Worm (Caenorhabditis elegans) whole organism, L2 larva: ENCODE results near the gene ZK593.3.
A peak's percentile ranks its signal among the peaks of the same experiment; 100 is the strongest.

Source experiments
- C34F6.9 ChIP-seq: fragments of 150-350 bp; optimal IDR thresholded peaks from 2 replicates; lab custom pipeline; 2014; ENCODE audit warnings: missing biosample characterization, missing genetic modification characterization
- F13H6.1 ChIP-seq: sonication (generic microtip); optimal IDR thresholded peaks from 2 replicates; lab custom pipeline; 2016; ENCODE audit warnings: missing genetic modification characterization, missing compliant biosample characterization
- R02D3.7 ChIP-seq: fragments of 150-350 bp; optimal IDR thresholded peaks from 2 replicates; lab custom pipeline; 2014; ENCODE audit warnings: missing biosample characterization, missing genetic modification characterization
- Y55F3AM.14 ChIP-seq: fragments of 200-800 bp; sonication (Bioruptor generic); optimal IDR thresholded peaks from 2 replicates; lab custom pipeline; 2018; ENCODE audit warnings: mild to moderate bottlenecking, missing genetic modification characterization, missing compliant biosample characterization
- ZK546.5 ChIP-seq: sonication (generic microtip); optimal IDR thresholded peaks from 2 replicates; lab custom pipeline; 2017; ENCODE audit warnings: missing biosample characterization, missing genetic modification characterization
- alr-1 ChIP-seq: fragments of 150-350 bp; optimal IDR thresholded peaks from 2 replicates; lab custom pipeline; 2014; ENCODE audit warnings: missing biosample characterization, missing genetic modification characterization
- aly-2 ChIP-seq: fragments of 150-350 bp; optimal IDR thresholded peaks from 2 replicates; lab custom pipeline; 2014; ENCODE audit warnings: missing biosample characterization, missing genetic modification characterization
- ama-1 ChIP-seq: fragments of 150-350 bp; optimal IDR thresholded peaks from 2 replicates; lab custom pipeline; 2018; ENCODE audit warnings: inconsistent platforms
- blmp-1 ChIP-seq: sonication (generic microtip); optimal IDR thresholded peaks from 2 replicates; lab custom pipeline; 2017; ENCODE audit warnings: missing genetic modification characterization, mild to moderate bottlenecking, missing compliant biosample characterization, antibody characterized with exemption, moderate library complexity; ENCODE audit not compliant: insufficient read depth
- ceh-16 ChIP-seq: fragments of 150-350 bp; optimal IDR thresholded peaks from 2 replicates; lab custom pipeline; 2014; ENCODE audit warnings: missing biosample characterization, missing genetic modification characterization
- ceh-82 ChIP-seq: fragments of 150-350 bp; optimal IDR thresholded peaks from 2 replicates; lab custom pipeline; 2014; ENCODE audit warnings: missing biosample characterization, missing genetic modification characterization
- crh-2 ChIP-seq: sonication (generic microtip); optimal IDR thresholded peaks from 2 replicates; lab custom pipeline; 2017; ENCODE audit warnings: missing biosample characterization, missing genetic modification characterization
- dmd-4 ChIP-seq: sonication (generic microtip); optimal IDR thresholded peaks from 2 replicates; lab custom pipeline; 2017; ENCODE audit warnings: missing biosample characterization, missing genetic modification characterization
- egl-27 ChIP-seq: sonication (generic microtip); optimal IDR thresholded peaks from 3 replicates; lab custom pipeline; 2017; ENCODE audit warnings: missing biosample characterization, missing genetic modification reagents, missing genetic modification characterization
- elt-1 ChIP-seq: fragments of 150-350 bp; optimal IDR thresholded peaks from 2 replicates; lab custom pipeline; 2014; ENCODE audit warnings: missing biosample characterization, missing genetic modification characterization
- elt-3 ChIP-seq: sonication (generic microtip); optimal IDR thresholded peaks from 2 replicates; lab custom pipeline; 2017; ENCODE audit warnings: missing biosample characterization, missing genetic modification characterization
- fos-1 ChIP-seq: fragments of 150-350 bp; optimal IDR thresholded peaks from 2 replicates; lab custom pipeline; 2014; ENCODE audit warnings: missing biosample characterization, missing genetic modification characterization
- gmeb-1 ChIP-seq: fragments of 150-350 bp; optimal IDR thresholded peaks from 2 replicates; lab custom pipeline; 2014; ENCODE audit warnings: missing biosample characterization, missing genetic modification characterization
- lin-11 ChIP-seq: fragments of 150-350 bp; sonication (generic microtip); optimal IDR thresholded peaks from 2 replicates; lab custom pipeline; 2014; ENCODE audit warnings: missing biosample characterization, missing genetic modification characterization, inconsistent platforms, mixed read lengths
- lin-13 ChIP-seq: fragments of 150-350 bp; optimal IDR thresholded peaks from 2 replicates; lab custom pipeline; 2014; ENCODE audit warnings: missing biosample characterization, missing genetic modification reagents, missing genetic modification characterization
- lin-39 ChIP-seq: fragments of 150-350 bp; optimal IDR thresholded peaks from 2 replicates; lab custom pipeline; 2014; ENCODE audit warnings: missing biosample characterization, missing genetic modification reagents, missing genetic modification characterization
- lsy-2 ChIP-seq, 2 experiments: fragments of 150-350 bp in 1 of 2; sonication (generic microtip) in 1 of 2; optimal IDR thresholded peaks; 2 replicates each; lab custom pipeline; 2014 to 2017; ENCODE audit warnings: missing biosample characterization in 2 of 2, missing genetic modification characterization in 2 of 2
- mab-5 ChIP-seq: fragments of 150-350 bp; optimal IDR thresholded peaks from 2 replicates; lab custom pipeline; 2014; ENCODE audit warnings: missing biosample characterization, missing genetic modification characterization
- mbf-1 ChIP-seq: sonication (generic microtip); optimal IDR thresholded peaks from 2 replicates; lab custom pipeline; 2017; ENCODE audit warnings: missing biosample characterization, missing genetic modification characterization
- mdl-1 ChIP-seq, 2 experiments: fragments of 150-350 bp in 1 of 2; sonication (generic microtip) in 1 of 2; optimal IDR thresholded peaks; 2 replicates each; lab custom pipeline; 2017; ENCODE audit warnings: missing biosample characterization in 2 of 2, missing genetic modification characterization in 2 of 2
- nhr-10 ChIP-seq: sonication (generic microtip); optimal IDR thresholded peaks from 2 replicates; lab custom pipeline; 2017; ENCODE audit warnings: missing biosample characterization, missing genetic modification characterization
- nhr-11 ChIP-seq: fragments of 150-350 bp; optimal IDR thresholded peaks from 2 replicates; lab custom pipeline; 2014; ENCODE audit warnings: missing biosample characterization, missing genetic modification characterization
- nhr-12 ChIP-seq: fragments of 150-350 bp; optimal IDR thresholded peaks from 2 replicates; lab custom pipeline; 2014; ENCODE audit warnings: missing biosample characterization, missing genetic modification characterization
- nhr-129 ChIP-seq: fragments of 150-350 bp; optimal IDR thresholded peaks from 2 replicates; lab custom pipeline; 2014; ENCODE audit warnings: missing biosample characterization, missing genetic modification characterization
- nhr-21 ChIP-seq: fragments of 150-350 bp; optimal IDR thresholded peaks from 2 replicates; lab custom pipeline; 2014; ENCODE audit warnings: missing biosample characterization, missing genetic modification characterization
- nhr-23 ChIP-seq: fragments of 150-350 bp; optimal IDR thresholded peaks from 2 replicates; lab custom pipeline; 2014; ENCODE audit warnings: missing biosample characterization, missing genetic modification reagents, missing genetic modification characterization
- nhr-237 ChIP-seq: fragments of 150-350 bp; optimal IDR thresholded peaks from 2 replicates; lab custom pipeline; 2014; ENCODE audit warnings: missing biosample characterization, missing genetic modification characterization
- nhr-25 ChIP-seq: fragments of 150-350 bp; sonication (generic microtip); optimal IDR thresholded peaks from 3 replicates; lab custom pipeline; 2014; ENCODE audit warnings: missing biosample characterization, missing genetic modification characterization
- nhr-6 ChIP-seq: fragments of 150-350 bp; optimal IDR thresholded peaks from 2 replicates; lab custom pipeline; 2014; ENCODE audit warnings: missing biosample characterization, missing genetic modification characterization
- nhr-77 ChIP-seq: fragments of 150-350 bp; optimal IDR thresholded peaks from 2 replicates; lab custom pipeline; 2014; ENCODE audit warnings: missing biosample characterization, missing genetic modification characterization
- peb-1 ChIP-seq: fragments of 150-350 bp; optimal IDR thresholded peaks from 2 replicates; lab custom pipeline; 2014; ENCODE audit warnings: missing biosample characterization, missing genetic modification characterization
- sem-4 ChIP-seq: fragments of 150-350 bp; optimal IDR thresholded peaks from 2 replicates; lab custom pipeline; 2014; ENCODE audit warnings: missing biosample characterization, missing genetic modification reagents, missing genetic modification characterization
- skn-1 ChIP-seq: sonication (generic microtip); optimal IDR thresholded peaks from 2 replicates; lab custom pipeline; 2017; ENCODE audit warnings: missing biosample characterization, missing genetic modification characterization
- sma-3 ChIP-seq: sonication (generic microtip); optimal IDR thresholded peaks from 2 replicates; lab custom pipeline; 2016; ENCODE audit warnings: missing genetic modification reagents, missing genetic modification characterization, missing compliant biosample characterization
- sma-9 ChIP-seq, 2 experiments: fragments of 150-350 bp in 1 of 2; sonication (generic microtip) in 1 of 2; optimal IDR thresholded peaks; 2 replicates each; lab custom pipeline; 2014 to 2016; ENCODE audit warnings: missing genetic modification characterization in 2 of 2, mild to moderate bottlenecking in 1 of 2, missing biosample characterization in 1 of 2, missing compliant biosample characterization in 1 of 2, missing genetic modification reagents in 1 of 2, moderate library complexity in 1 of 2
- snpc-4 ChIP-seq: fragments of 150-350 bp; optimal IDR thresholded peaks from 2 replicates; lab custom pipeline; 2014; ENCODE audit warnings: missing biosample characterization, missing genetic modification characterization
- unc-39 ChIP-seq: fragments of 150-350 bp; optimal IDR thresholded peaks from 2 replicates; lab custom pipeline; 2014; ENCODE audit warnings: missing biosample characterization, missing genetic modification characterization
- unc-55 ChIP-seq: fragments of 150-350 bp; sonication (generic microtip); optimal IDR thresholded peaks from 3 replicates; lab custom pipeline; 2014; ENCODE audit warnings: missing biosample characterization, missing genetic modification reagents, missing genetic modification characterization
- unc-62 ChIP-seq: fragments of 150-350 bp; optimal IDR thresholded peaks from 2 replicates; lab custom pipeline; 2014; ENCODE audit warnings: missing biosample characterization, missing genetic modification reagents, missing genetic modification characterization
- zag-1 ChIP-seq: fragments of 150-350 bp; optimal IDR thresholded peaks from 2 replicates; lab custom pipeline; 2014; ENCODE audit warnings: missing biosample characterization, missing genetic modification characterization
- ztf-1 ChIP-seq: fragments of 200-800 bp; sonication (Bioruptor generic); conservative IDR thresholded peaks from 2 replicates; pipeline ENCODE4 v1.3.6; 2022; ENCODE audit warnings: missing genetic modification characterization, missing compliant biosample characterization
- ztf-11 ChIP-seq: sonication (generic microtip); optimal IDR thresholded peaks from 2 replicates; lab custom pipeline; 2017; ENCODE audit warnings: missing biosample characterization, missing genetic modification characterization
- ztf-4 ChIP-seq: fragments of 150-350 bp; optimal IDR thresholded peaks from 2 replicates; lab custom pipeline; 2014; ENCODE audit warnings: missing biosample characterization, missing genetic modification characterization

ZK593.3 gene

DNA sequence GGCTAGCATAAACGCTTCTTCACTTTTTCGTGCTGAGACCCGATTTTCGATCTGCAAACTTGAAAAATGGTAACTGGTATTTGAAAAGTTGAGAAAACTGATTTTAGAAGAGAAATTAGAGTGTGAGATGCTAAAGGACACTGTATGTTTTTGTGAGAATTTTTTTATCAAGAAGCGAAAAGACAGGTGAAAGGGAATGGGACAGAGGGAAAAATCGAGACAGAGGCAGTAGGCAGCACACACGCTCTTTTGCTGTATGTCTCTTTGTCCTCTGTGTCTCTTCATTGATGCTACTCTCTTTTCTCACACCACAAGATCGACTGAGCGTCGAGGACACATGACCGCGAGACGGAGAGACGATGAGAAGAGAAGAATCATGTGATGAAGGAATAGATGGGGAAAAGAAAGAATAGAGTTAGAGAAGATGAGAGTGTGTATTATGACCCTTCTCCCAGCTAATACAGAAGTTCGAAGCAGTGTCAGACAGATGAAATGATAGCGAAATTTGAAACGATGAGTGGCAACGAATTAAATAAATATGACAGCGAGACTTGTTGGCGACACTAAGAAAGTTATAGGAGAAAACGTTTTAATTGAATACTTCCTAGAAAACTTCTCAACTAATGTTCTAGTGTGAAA is 20.5 kb downstream of the ZK593.3 start, which contains the start of gene lgg-2 (continued):
- TF ChIP-seq nhr-12 (tag; lab: Kevin White, UChicago) (peak; percentile 38), ztf-11 (tag; lab: Kevin White, UChicago) (peak; percentile 4), elt-3 (tag; lab: Kevin White, UChicago) (no peak), C34F6.9 (tag; lab: Kevin White, UChicago) (peak; percentile 99), nhr-77 (tag; lab: Kevin White, UChicago) (no peak), ZK546.5 (tag; lab: Kevin White, UChicago) (no peak), alr-1 (tag; lab: Kevin White, UChicago) (peak; percentile 56), dmd-4 (tag; lab: Kevin White, UChicago) (no peak), elt-1 (no peak)

- TF ChIP-seq F13H6.1 (peak; percentile 44), nhr-25 (tag; lab: Kevin White, UChicago) (no peak), snpc-4 (tag; lab: Kevin White, UChicago) (peak; percentile 36), lin-11 (tag; lab: Kevin White, UChicago) (no peak), peb-1 (tag; lab: Kevin White, UChicago) (no peak), alr-1 (tag; lab: Kevin White, UChicago) (no peak), zag-1 (peak; percentile 64), nhr-129 (tag; lab: Kevin White, UChicago) (peak; percentile 81), ZK546.5 (tag; lab: Kevin White, UChicago) (no peak), mbf-1 (tag; lab: Kevin White, UChicago) (no peak), nhr-237 (tag; lab: Kevin White, UChicago) (no peak), ztf-4 (tag; lab: Kevin White, UChicago) (peak; percentile 63), R02D3.7 (tag; lab: Kevin White, UChicago) (no peak), lin-13 (GFP tag; lab: Kevin White, UChicago) (peak; percentile 74), gmeb-1 (no peak), nhr-11 (tag; lab: Kevin White, UChicago) (no peak), crh-2 (tag; lab: Kevin White, UChicago) (peak; percentile 90), nhr-77 (tag; lab: Kevin White, UChicago) (no peak), unc-39 (tag; lab: Kevin White, UChicago) (no peak), nhr-6 (peak; percentile 56), sma-3 (GFP tag; lab: Kevin White, UChicago) (peak; percentile 22), nhr-23 (no peak), mab-5 (tag; lab: Kevin White, UChicago) (peak; percentile 51), C34F6.9 (tag; lab: Kevin White, UChicago) (peak; percentile 92), skn-1 (tag; lab: Kevin White, UChicago) (peak; percentile 38), sem-4 (peak; percentile 33), nhr-12 (tag; lab: Kevin White, UChicago) (no peak), lsy-2 (tag; optimal IDR thresholded peaks at IDR 0.05; lab: Kevin White, UChicago) (peak; percentile 37 to 83), ztf-11 (tag; lab: Kevin White, UChicago) (no peak), ceh-82 (no peak), egl-27 (tag; lab: Kevin White, UChicago) (no peak), sma-9 (GFP tag; optimal IDR thresholded peaks at IDR 0.05; lab: Kevin White, UChicago) (peak; percentile 84), sma-9 (tag; optimal IDR thresholded peaks at IDR 0.05; lab: Kevin White, UChicago) (no peak), unc-62 (GFP tag; lab: Kevin White, UChicago) (no peak), mdl-1 (tag; optimal IDR thresholded peaks at IDR 0.05; lab: Kevin White, UChicago) (peak; percentile 77 to 84), blmp-1 (tag; lab: Kevin White, UChicago) (no peak), fos-1 (peak; percentile 19), unc-55 (GFP tag; lab: Kevin White, UChicago) (peak; percentile 94), ztf-1 (GFP tag; lab: Robert Waterston, UW) (no peak), ceh-16 (no peak), elt-1 (no peak), Y55F3AM.14 (GFP tag; lab: Kevin White, UChicago) (no peak), nhr-21 (tag; lab: Kevin White, UChicago) (no peak), dmd-4 (tag; lab: Kevin White, UChicago) (no peak), nhr-10 (no peak), elt-3 (tag; lab: Kevin White, UChicago) (no peak), aly-2 (no peak), ama-1 (peak; percentile 24), lin-39 (tag; lab: Kevin White, UChicago) (no peak)
Observed at ce11 chrIV:10936906-10937540, 21.5 kb downstream of the ZK593.3 start, which contains the start of gene fic-1. Gene fic-1, plus strand, starts transcription at chrIV:10937454.
